Worm (Caenorhabditis elegans) whole organism, L2 larva: Measurements from ENCODE around the gene F35E12.9.

Experiments
- ZK546.5 ChIP-seq: sonication (generic microtip); optimal IDR thresholded peaks from 2 replicates; lab custom pipeline; 2017; ENCODE audit warnings: missing biosample characterization, missing genetic modification characterization
- alr-1 ChIP-seq: fragments of 150-350 bp; optimal IDR thresholded peaks from 2 replicates; lab custom pipeline; 2014; ENCODE audit warnings: missing biosample characterization, missing genetic modification characterization
- ceh-16 ChIP-seq: fragments of 150-350 bp; optimal IDR thresholded peaks from 2 replicates; lab custom pipeline; 2014; ENCODE audit warnings: missing biosample characterization, missing genetic modification characterization
- elt-1 ChIP-seq: fragments of 150-350 bp; optimal IDR thresholded peaks from 2 replicates; lab custom pipeline; 2014; ENCODE audit warnings: missing biosample characterization, missing genetic modification characterization
- lin-13 ChIP-seq: fragments of 150-350 bp; optimal IDR thresholded peaks from 2 replicates; lab custom pipeline; 2014; ENCODE audit warnings: missing biosample characterization, missing genetic modification reagents, missing genetic modification characterization
- mbf-1 ChIP-seq: sonication (generic microtip); optimal IDR thresholded peaks from 2 replicates; lab custom pipeline; 2017; ENCODE audit warnings: missing biosample characterization, missing genetic modification characterization
- nhr-11 ChIP-seq: fragments of 150-350 bp; optimal IDR thresholded peaks from 2 replicates; lab custom pipeline; 2014; ENCODE audit warnings: missing biosample characterization, missing genetic modification characterization
- nhr-129 ChIP-seq: fragments of 150-350 bp; optimal IDR thresholded peaks from 2 replicates; lab custom pipeline; 2014; ENCODE audit warnings: missing biosample characterization, missing genetic modification characterization
- nhr-237 ChIP-seq: fragments of 150-350 bp; optimal IDR thresholded peaks from 2 replicates; lab custom pipeline; 2014; ENCODE audit warnings: missing biosample characterization, missing genetic modification characterization
- snpc-4 ChIP-seq: fragments of 150-350 bp; optimal IDR thresholded peaks from 2 replicates; lab custom pipeline; 2014; ENCODE audit warnings: missing biosample characterization, missing genetic modification characterization
- unc-62 ChIP-seq: fragments of 150-350 bp; optimal IDR thresholded peaks from 2 replicates; lab custom pipeline; 2014; ENCODE audit warnings: missing biosample characterization, missing genetic modification reagents, missing genetic modification characterization
- zag-1 ChIP-seq: fragments of 150-350 bp; optimal IDR thresholded peaks from 2 replicates; lab custom pipeline; 2014; ENCODE audit warnings: missing biosample characterization, missing genetic modification characterization
- ztf-4 ChIP-seq: fragments of 150-350 bp; optimal IDR thresholded peaks from 2 replicates; lab custom pipeline; 2014; ENCODE audit warnings: missing biosample characterization, missing genetic modification characterization

DNA sequence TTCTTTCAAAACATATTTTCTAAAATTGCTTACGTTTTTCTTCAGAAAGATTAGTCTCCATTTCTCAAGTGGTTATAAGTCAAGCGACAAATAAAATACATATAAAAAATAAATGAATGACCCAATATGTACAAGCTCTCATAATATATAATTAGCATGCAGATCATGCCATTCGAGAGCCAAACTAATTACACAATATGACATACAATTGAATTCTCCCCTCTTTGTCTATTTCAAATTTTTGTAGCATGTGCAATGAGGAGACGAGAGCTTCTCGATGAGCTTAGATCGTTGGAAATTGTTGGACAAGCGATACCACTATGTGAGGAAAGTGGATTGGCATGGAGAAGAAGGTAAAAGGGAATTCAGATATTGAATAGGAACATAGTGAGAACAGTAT lies 37.6 kb downstream of the F35E12.9 start, which contains the start of gene hlh-34:
- TF ChIP-seq unc-62 (no peak), snpc-4 (no peak), mbf-1 (tag; lab: Kevin White, UChicago) (no peak), nhr-11 (tag; lab: Kevin White, UChicago) (no peak), alr-1 (no peak), ztf-4 (tag; lab: Kevin White, UChicago) (no peak), ZK546.5 (tag; lab: Kevin White, UChicago) (no peak), ceh-16 (tag; lab: Kevin White, UChicago) (no peak), lin-13 (GFP tag; lab: Kevin White, UChicago) (no peak), zag-1 (no peak), elt-1 (tag; lab: Kevin White, UChicago) (no peak), nhr-129 (no peak), nhr-237 (no peak)
